Fruit fly (Drosophila melanogaster): Measurements from ENCODE around the gene CG31974.
A peak's percentile ranks its signal among the peaks of the same experiment; 100 is the strongest.

DNA sequence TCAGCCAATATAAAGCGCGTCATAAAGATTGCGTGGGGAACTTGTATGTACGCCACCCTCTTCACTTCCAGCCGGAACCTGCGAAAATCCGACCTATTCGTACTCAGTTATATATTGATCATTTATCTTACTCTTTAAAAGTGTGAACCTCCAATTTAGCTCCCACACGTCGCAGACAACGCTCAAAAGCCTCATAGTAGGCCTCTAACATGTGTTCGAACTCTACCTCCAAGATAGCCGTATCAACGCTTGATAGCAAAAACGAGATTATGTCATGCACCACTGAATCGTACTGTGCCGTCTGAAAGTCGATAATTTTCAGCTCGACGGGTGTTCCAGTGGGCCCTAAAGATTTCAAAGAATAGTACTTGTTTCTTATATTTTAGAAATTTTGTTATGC, 3.3 kb downstream of the CG31974 start:
- no peak for TF ChIP-seq CG32006 (GFP tag; optimal IDR thresholded peaks at IDR 0.05)
- TF ChIP-seq topi (GFP tag; optimal IDR thresholded peaks at IDR 0.05), result no peak
- no peak for TF ChIP-seq CG16779 (tag; optimal IDR thresholded peaks at IDR 0.05)
- TF ChIP-seq CG3919 (GFP tag; optimal IDR thresholded peaks at IDR 0.05), result no peak
- no peak for TF ChIP-seq CG6792 (GFP tag; optimal IDR thresholded peaks at IDR 0.05)
- no peak for TF ChIP-seq ss (GFP tag; optimal IDR thresholded peaks at IDR 0.05)
- TF ChIP-seq Sox102F (GFP tag; optimal IDR thresholded peaks at IDR 0.05), result no peak
- peak; percentile 19 for TF ChIP-seq Eip78C (GFP tag)
- TF ChIP-seq Eip93F (GFP tag; optimal IDR thresholded peaks at IDR 0.05), result no peak
